Worm (Caenorhabditis elegans): ENCODE results near the gene W08G11.3.

W08G11.3 gene

DNA sequence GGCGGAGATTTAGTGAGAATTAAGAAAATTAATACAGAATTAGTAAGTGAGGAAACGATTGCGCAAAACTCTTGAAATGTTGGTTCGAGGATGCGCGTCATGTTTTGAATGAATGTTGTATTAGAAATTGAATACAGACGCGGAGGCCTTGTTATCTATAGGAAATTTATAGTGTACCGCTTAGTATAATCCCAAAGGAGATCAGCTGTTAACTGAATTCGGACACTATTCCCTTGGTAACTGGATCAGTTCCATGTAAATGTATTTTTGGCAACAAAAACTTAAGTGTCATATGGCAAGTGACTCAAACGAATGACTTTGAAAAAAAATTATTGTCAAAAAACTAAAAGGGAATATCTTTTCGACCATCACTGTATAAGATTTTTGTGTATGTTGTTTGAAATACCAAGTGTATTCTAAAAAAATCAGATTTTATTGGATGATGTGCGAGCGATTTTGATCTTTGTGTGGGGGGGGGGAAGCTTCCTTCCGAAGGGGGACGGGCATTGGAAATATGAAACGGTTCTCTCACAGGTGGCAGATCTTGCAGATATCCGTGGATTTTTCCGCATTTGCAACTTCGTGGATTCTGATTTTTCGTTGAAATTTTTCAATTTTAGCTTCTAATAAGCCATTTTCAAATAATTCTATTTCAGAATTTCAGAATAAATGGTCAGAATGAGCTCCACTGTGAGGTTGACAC, 20.9 kb upstream of the W08G11.3 start, which contains the start of the genes W08G11.5 and W08G11.1:
TSS of gene W08G11.5 (minus strand) at position 101 of the 703 bp plus-strand sequence.
TSS of gene W08G11.1 (plus strand) at position 653 of the 703 bp plus-strand sequence.
- no peak for TF ChIP-seq ceh-18 (tag; optimal IDR thresholded peaks at IDR 0.05)
- no peak for TF ChIP-seq rnt-1 (tag; optimal IDR thresholded peaks at IDR 0.05)
- TF ChIP-seq C08G9.2 (tag; optimal IDR thresholded peaks at IDR 0.05): no peak
- TF ChIP-seq pha-4 (tag; optimal IDR thresholded peaks at IDR 0.05): no peak
- no peak for TF ChIP-seq hlh-8 (tag; optimal IDR thresholded peaks at IDR 0.05)
- TF ChIP-seq syd-9 (tag; optimal IDR thresholded peaks at IDR 0.05): no peak
- no peak for TF ChIP-seq fkh-6 (tag; optimal IDR thresholded peaks at IDR 0.05)
- TF ChIP-seq T23F11.4 (GFP tag; optimal IDR thresholded peaks at IDR 0.05): no peak
- TF ChIP-seq ets-4 (tag; optimal IDR thresholded peaks at IDR 0.05): no peak

ce11 chrV:16350061-16350460, 17.4 kb upstream of the W08G11.3 start:
- no peak for TF ChIP-seq K09A11.1 (tag; optimal IDR thresholded peaks at IDR 0.05; ENCODE audit: insufficient read depth)
- TF ChIP-seq lin-11 (tag; optimal IDR thresholded peaks at IDR 0.05): no peak

DNA sequence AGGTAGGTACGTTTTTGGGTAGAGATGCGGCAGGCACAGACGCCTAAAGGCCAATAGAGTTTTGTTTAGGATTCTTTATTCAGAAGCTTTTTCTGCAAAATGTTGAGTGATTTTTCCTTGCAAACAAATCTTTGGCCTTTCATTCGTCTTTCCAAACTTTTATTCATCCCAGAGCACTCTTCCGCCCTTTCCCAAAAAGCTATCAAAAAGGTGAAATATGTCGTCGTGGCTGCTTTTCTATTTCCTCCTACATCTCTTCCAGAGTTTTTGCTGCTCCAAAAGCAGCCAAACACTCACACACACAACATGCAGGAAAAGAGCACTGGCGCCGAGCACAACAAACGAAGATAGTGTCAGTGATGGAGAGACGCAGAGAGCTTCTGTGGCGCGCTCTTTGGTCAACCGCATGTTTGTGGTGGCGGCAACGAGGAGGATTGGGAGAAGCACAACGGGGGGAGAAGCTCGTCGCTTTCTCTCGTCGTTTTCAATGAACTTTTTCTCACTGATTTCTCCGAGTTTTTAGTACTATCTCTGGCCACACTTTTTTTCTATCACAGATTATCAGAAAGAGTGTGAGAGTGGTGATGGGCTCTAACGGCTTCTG, 16.6 kb upstream of the W08G11.3 start:
- TF ChIP-seq ceh-31 (tag; optimal IDR thresholded peaks at IDR 0.05) (peak; percentile 29), C38D4.7 (GFP tag; optimal IDR thresholded peaks at IDR 0.05) (no peak), ztf-16 (tag; optimal IDR thresholded peaks at IDR 0.05) (no peak), unc-42 (tag; optimal IDR thresholded peaks at IDR 0.05) (peak; percentile 17), tbx-7 (tag; optimal IDR thresholded peaks at IDR 0.05) (no peak), rnt-1 (tag; optimal IDR thresholded peaks at IDR 0.05) (peak; percentile 37), hlh-30 (tag; optimal IDR thresholded peaks at IDR 0.05; ENCODE audit: insufficient read depth) (no peak), nfya-1 (tag; optimal IDR thresholded peaks at IDR 0.05) (peak; percentile 71), ceh-18 (tag; optimal IDR thresholded peaks at IDR 0.05) (peak; percentile 49)

DNA sequence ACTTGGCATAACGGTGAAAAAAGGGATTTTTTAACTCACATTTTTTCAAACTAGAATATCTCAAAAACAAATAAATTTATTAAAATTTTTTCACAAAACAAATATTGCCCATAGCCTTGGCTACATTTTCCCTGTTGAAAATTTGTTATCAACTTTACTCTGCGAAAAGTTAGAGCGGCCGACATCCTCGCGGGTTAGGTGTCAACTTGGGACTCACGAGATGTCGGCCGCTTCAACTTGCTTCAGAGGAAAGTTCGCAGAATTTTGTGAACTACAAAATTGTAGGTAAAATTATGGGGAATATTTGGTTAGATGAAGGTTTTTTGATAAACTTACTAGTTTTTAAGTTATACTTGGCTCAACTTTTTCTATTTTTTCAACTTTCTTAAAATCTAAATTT, 15.7 kb upstream of the W08G11.3 start:
- TF ChIP-seq fax-1 (tag; optimal IDR thresholded peaks at IDR 0.05) (no peak), ceh-34 (tag; optimal IDR thresholded peaks at IDR 0.05) (no peak), che-1 (tag; optimal IDR thresholded peaks at IDR 0.05) (no peak), nhr-11 (tag; optimal IDR thresholded peaks at IDR 0.05) (no peak), ceh-31 (tag; optimal IDR thresholded peaks at IDR 0.05) (no peak), ama-1 (optimal IDR thresholded peaks at IDR 0.05) (no peak), pat-9 (tag; optimal IDR thresholded peaks at IDR 0.05) (no peak), rnt-1 (tag; optimal IDR thresholded peaks at IDR 0.05) (no peak), ttx-3 (tag; optimal IDR thresholded peaks at IDR 0.05) (no peak), ceh-14 (tag; optimal IDR thresholded peaks at IDR 0.05) (no peak), ceh-48 (tag; optimal IDR thresholded peaks at IDR 0.05) (no peak), hlh-30 (tag; optimal IDR thresholded peaks at IDR 0.05; ENCODE audit: insufficient read depth) (no peak), eyg-1 (tag; optimal IDR thresholded peaks at IDR 0.05) (no peak), ceh-30 (tag; optimal IDR thresholded peaks at IDR 0.05) (no peak), syd-9 (tag; optimal IDR thresholded peaks at IDR 0.05) (no peak), elt-2 (tag; optimal IDR thresholded peaks at IDR 0.05) (no peak), npax-4 (tag; optimal IDR thresholded peaks at IDR 0.05) (no peak)

- TF ChIP-seq ceh-9 (tag; optimal IDR thresholded peaks at IDR 0.05): no peak
- peak; percentile 32 for TF ChIP-seq nfya-1 (tag; optimal IDR thresholded peaks at IDR 0.05)
- TF ChIP-seq che-1 (tag; optimal IDR thresholded peaks at IDR 0.05): no peak
- TF ChIP-seq sox-4 (tag; optimal IDR thresholded peaks at IDR 0.05): no peak
- no peak for TF ChIP-seq lin-11 (tag; optimal IDR thresholded peaks at IDR 0.05)
- TF ChIP-seq unc-55 (GFP tag; optimal IDR thresholded peaks at IDR 0.05): no peak
- TF ChIP-seq hlh-6 (tag; optimal IDR thresholded peaks at IDR 0.05): no peak
- TF ChIP-seq ceh-18 (tag; optimal IDR thresholded peaks at IDR 0.05): peak; percentile 49
- TF ChIP-seq ceh-19 (GFP tag; optimal IDR thresholded peaks at IDR 0.05): no peak
- TF ChIP-seq eyg-1 (tag; optimal IDR thresholded peaks at IDR 0.05): no peak
- no peak for TF ChIP-seq odd-2 (tag; optimal IDR thresholded peaks at IDR 0.05)
- no peak for TF ChIP-seq sox-2 (GFP tag; IDR thresholded peaks at IDR 0.05)
Observed at ce11 chrV:16352282-16352681, 15.2 kb upstream of the W08G11.3 start.

Data from whole organism, late embryonic.